Fruit fly (Drosophila melanogaster) whole organism, adult: ENCODE data around the gene X11Lbeta.
"Not testable (repeated sequence)": the region's sequence is repeated elsewhere in the genome, so short reads cannot be mapped to it uniquely, and the experiment has no call there.

ENCODE experiments used
- CG11617 ChIP-seq: fragments of 200-800 bp; sonication (Bioruptor generic); optimal IDR thresholded peaks from 2 replicates; lab custom pipeline; 2017; ENCODE audit warnings: mild to moderate bottlenecking, missing biosample characterization, missing genetic modification reagents, missing genetic modification characterization
- CG12768 ChIP-seq: fragments of 200-800 bp; sonication (Bioruptor generic); optimal IDR thresholded peaks from 2 replicates; lab custom pipeline; 2017; ENCODE audit warnings: missing biosample characterization, missing genetic modification characterization, mild to moderate bottlenecking, moderate library complexity, missing genetic modification reagents
- CG14711 ChIP-seq: fragments of 200-800 bp; sonication (Bioruptor generic); optimal IDR thresholded peaks from 2 replicates; lab custom pipeline; 2018; ENCODE audit warnings: missing biosample characterization, mild to moderate bottlenecking, missing genetic modification characterization, moderate library complexity
- CG1620 ChIP-seq: fragments of 200-800 bp; sonication (Bioruptor generic); optimal IDR thresholded peaks from 2 replicates; lab custom pipeline; 2016; ENCODE audit warnings: missing biosample characterization, missing genetic modification characterization
- CG33017 ChIP-seq: fragments of 200-800 bp; sonication (Bioruptor generic); optimal IDR thresholded peaks from 2 replicates; lab custom pipeline; 2018; ENCODE audit warnings: missing biosample characterization, mild to moderate bottlenecking, missing genetic modification characterization, moderate library complexity
- CG5204 ChIP-seq: fragments of 200-800 bp; sonication (Bioruptor generic); optimal IDR thresholded peaks from 2 replicates; lab custom pipeline; 2016; ENCODE audit warnings: missing biosample characterization, missing genetic modification characterization
- CG7045 ChIP-seq: fragments of 200-800 bp; sonication (Bioruptor generic); optimal IDR thresholded peaks from 2 replicates; lab custom pipeline; 2017; ENCODE audit warnings: missing biosample characterization, mild to moderate bottlenecking, missing genetic modification characterization
- CG7101 ChIP-seq: fragments of 200-800 bp; sonication (Bioruptor generic); optimal IDR thresholded peaks from 2 replicates; lab custom pipeline; 2018; ENCODE audit warnings: missing biosample characterization, mild to moderate bottlenecking, missing genetic modification characterization, moderate library complexity
- Clk ChIP-seq: fragments of 200-800 bp; sonication (Bioruptor generic); optimal IDR thresholded peaks from 2 replicates; lab custom pipeline; 2017; ENCODE audit warnings: missing biosample characterization, missing genetic modification characterization
- Crg-1 ChIP-seq: fragments of 200-800 bp; sonication (Bioruptor generic); optimal IDR thresholded peaks from 2 replicates; lab custom pipeline; 2016; ENCODE audit warnings: missing biosample characterization, missing genetic modification characterization
- Hr96 ChIP-seq: fragments of 200-800 bp; sonication (Bioruptor generic); optimal IDR thresholded peaks from 2 replicates; lab custom pipeline; 2016; ENCODE audit warnings: missing biosample characterization, missing genetic modification characterization
- Mnt ChIP-seq: fragments of 200-800 bp; sonication (Bioruptor generic); optimal IDR thresholded peaks from 2 replicates; lab custom pipeline; 2016; ENCODE audit warnings: missing biosample characterization, mild to moderate bottlenecking, missing genetic modification characterization
- bab1 ChIP-seq: fragments of 200-800 bp; sonication (Bioruptor generic); optimal IDR thresholded peaks from 3 replicates; lab custom pipeline; 2019; ENCODE audit warnings: missing biosample characterization, mild to moderate bottlenecking, missing genetic modification characterization, moderate library complexity
- cic ChIP-seq: fragments of 200-800 bp; sonication (Bioruptor generic); optimal IDR thresholded peaks from 2 replicates; lab custom pipeline; 2017; ENCODE audit warnings: missing biosample characterization, mild to moderate bottlenecking, missing genetic modification characterization, moderate library complexity
- cnc ChIP-seq, 2 experiments: fragments of >200 bp; optimal IDR thresholded peaks; 2 replicates each; lab custom pipeline; 2017
- kay ChIP-seq: fragments of 200-800 bp; sonication (Bioruptor generic); peaks from one replicate; lab custom pipeline; 2016; ENCODE audit warnings: missing biosample characterization, missing genetic modification characterization, borderline replicate concordance
- ovo ChIP-seq: fragments of 200-800 bp; sonication (Bioruptor generic); optimal IDR thresholded peaks from 2 replicates; lab custom pipeline; 2016; ENCODE audit warnings: missing biosample characterization, missing genetic modification characterization
- pad ChIP-seq: fragments of 200-800 bp; sonication (Bioruptor generic); optimal IDR thresholded peaks from 3 replicates; lab custom pipeline; 2017; ENCODE audit warnings: missing biosample characterization, missing genetic modification characterization, mild to moderate bottlenecking, moderate library complexity, missing genetic modification reagents
- tj ChIP-seq: fragments of 200-800 bp; sonication (Bioruptor generic); optimal IDR thresholded peaks from 3 replicates; lab custom pipeline; 2017; ENCODE audit warnings: missing biosample characterization, mild to moderate bottlenecking, missing genetic modification characterization, moderate library complexity
- toe ChIP-seq: fragments of 200-800 bp; sonication (Bioruptor generic); optimal IDR thresholded peaks from 2 replicates; lab custom pipeline; 2016; ENCODE audit warnings: missing biosample characterization, missing genetic modification characterization

The X11Lbeta gene

DNA sequence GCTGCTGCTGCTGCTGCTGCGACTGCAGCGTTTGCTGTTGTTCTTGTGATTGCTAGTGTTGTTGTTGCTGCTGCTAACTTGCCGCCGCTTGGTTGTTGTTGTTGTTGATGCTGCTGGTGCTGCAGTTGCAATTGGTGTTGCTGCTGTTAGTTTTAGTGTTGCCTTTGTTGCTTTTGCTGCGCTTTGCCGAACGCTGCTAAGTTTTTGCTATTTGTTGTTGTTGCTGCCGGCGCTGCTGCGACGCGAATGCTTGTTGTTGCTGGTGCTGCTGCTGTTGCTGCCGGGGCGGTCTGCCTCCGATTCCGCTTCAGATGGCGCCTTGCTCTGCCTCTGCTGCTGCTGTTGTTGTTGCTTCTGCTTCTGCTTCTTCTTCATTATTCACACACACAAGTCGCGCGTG lies 9.0 kb upstream of the X11Lbeta start:
- TF ChIP-seq CG14711 (tag; lab: Kevin White, UChicago), result no peak
- TF ChIP-seq cic, result no peak
- no peak for TF ChIP-seq cnc (optimal IDR thresholded peaks at IDR 0.05; lab: Kevin White, UChicago)
- no peak for TF ChIP-seq CG12768 (GFP tag; lab: Kevin White, UChicago)
- no peak for TF ChIP-seq Crg-1 (GFP tag; lab: Kevin White, UChicago)
- no peak for TF ChIP-seq bab1 (GFP tag; lab: Kevin White, UChicago)
- TF ChIP-seq CG33017 (tag; lab: Kevin White, UChicago), result no peak
- no peak for TF ChIP-seq Clk (GFP tag; lab: Kevin White, UChicago)
- no peak for TF ChIP-seq CG5204 (GFP tag; lab: Kevin White, UChicago)
- TF ChIP-seq pad, result no peak
- no peak for TF ChIP-seq tj (GFP tag; lab: Kevin White, UChicago)
- no peak for TF ChIP-seq CG7045
- TF ChIP-seq kay (GFP tag; lab: Kevin White, UChicago), result no peak
- no peak for TF ChIP-seq Hr96 (GFP tag; lab: Kevin White, UChicago)
- TF ChIP-seq toe (GFP tag; lab: Kevin White, UChicago), result no peak
- TF ChIP-seq ovo (GFP tag; lab: Kevin White, UChicago), result no peak

DNA sequence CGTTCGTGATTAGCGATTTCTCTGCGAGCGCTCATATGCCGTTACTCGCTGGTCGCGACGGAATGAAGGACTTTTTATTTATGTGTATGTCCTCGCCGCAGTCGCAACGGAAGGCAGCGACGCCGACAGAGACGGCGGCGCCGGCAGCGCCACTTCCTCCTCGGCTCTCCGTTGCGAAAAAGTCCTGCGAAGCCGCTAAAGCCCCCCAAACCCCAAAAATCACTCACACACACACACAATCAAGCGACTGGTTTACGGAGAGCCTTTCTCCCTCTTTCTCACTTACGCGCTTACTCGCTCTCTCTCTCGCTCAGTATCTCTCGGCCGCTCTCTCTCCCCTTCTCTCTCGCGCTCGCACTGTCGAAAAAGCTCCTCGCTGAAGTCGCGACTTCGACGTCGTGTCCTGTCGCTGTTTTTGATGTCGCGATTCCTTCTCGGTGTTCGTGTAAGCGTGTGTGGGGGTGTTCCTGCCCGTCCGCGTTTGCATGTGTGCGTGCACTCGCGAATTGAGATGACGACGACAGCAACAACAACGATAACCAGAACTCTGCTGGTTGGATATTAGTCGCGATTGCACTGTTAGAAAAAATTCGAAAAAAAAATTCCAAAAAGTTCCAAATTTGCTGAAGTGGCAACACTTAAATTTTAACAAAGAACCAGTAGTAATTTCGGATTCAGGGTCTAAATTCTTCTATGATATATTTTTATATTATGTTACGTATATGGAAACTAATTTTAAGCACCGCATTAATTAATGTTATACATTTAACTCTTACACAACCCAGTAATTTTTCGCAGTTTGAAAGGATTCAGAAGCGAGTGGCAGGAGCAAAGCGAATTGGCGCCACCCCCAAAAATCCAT lies 7.2 kb upstream of the X11Lbeta start, which contains the start of gene CG43347:
CG43347 (minus strand) TSS at position 47 of the 862 bp plus-strand sequence.
- TF ChIP-seq bab1 (GFP tag; lab: Kevin White, UChicago) (no peak), CG7101 (peak; percentile 73), Hr96 (GFP tag; lab: Kevin White, UChicago) (peak; percentile 64), CG11617 (peak; percentile 57), Clk (GFP tag; lab: Kevin White, UChicago) (peak; percentile 63), cnc (optimal IDR thresholded peaks at IDR 0.05; lab: Kevin White, UChicago) (no peak), Mnt (GFP tag; lab: Kevin White, UChicago) (no peak), CG7045 (peak; percentile 63), toe (GFP tag; lab: Kevin White, UChicago) (peak; percentile 44), CG5204 (GFP tag; lab: Kevin White, UChicago) (peak; percentile 59), ovo (GFP tag; lab: Kevin White, UChicago) (no peak), cic (no peak), Crg-1 (GFP tag; lab: Kevin White, UChicago) (no peak), CG14711 (tag; lab: Kevin White, UChicago) (peak; percentile 41), tj (GFP tag; lab: Kevin White, UChicago) (peak; percentile 18), pad (peak; percentile 45), kay (GFP tag; lab: Kevin White, UChicago) (no peak), CG1620 (GFP tag; lab: Kevin White, UChicago) (no peak), CG33017 (tag; lab: Kevin White, UChicago) (peak; percentile 55), CG12768 (GFP tag; lab: Kevin White, UChicago) (peak; percentile 62)

DNA sequence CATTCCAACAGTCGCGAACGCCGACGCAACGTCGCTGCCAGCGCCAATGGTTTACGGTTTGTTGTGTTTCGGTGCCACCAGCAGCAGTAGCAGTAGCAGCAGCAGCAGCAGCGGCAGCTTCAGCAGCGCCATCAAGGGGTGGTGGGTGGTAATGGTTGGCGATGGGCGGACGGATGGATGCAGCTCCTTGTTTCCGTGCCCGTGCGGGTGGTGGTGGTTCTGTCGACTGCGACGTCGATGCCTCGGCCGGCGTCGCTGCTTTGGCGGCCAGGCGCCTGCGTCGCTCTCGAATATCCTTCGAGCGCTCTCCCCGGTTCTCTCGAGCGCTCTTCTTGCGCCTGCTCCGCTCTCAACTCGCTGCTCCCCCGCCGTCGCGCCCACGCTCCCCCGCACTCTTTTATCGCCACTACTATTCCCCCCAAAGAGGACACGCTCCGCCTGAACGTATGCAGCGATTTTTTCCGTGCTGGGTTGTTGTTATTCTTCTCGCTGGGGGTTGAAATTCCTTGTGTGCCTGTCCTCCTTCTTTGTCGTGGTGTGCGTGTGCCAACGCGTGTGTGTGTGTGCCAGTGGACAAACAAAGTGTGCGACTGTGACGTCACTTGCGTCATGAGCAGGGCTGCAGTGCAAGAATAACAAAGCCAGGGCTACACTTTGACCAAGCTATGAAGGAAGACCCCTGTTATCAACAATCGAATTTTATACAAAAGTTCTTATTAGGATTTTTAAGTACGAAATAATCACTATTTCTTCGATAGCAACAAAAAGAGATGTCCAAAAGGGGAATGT lies 6.1 kb upstream of the X11Lbeta start:
- TF ChIP-seq Mnt (GFP tag; lab: Kevin White, UChicago) (no peak), CG5204 (GFP tag; lab: Kevin White, UChicago) (no peak), CG11617 (no peak), CG14711 (tag; lab: Kevin White, UChicago) (no peak), kay (GFP tag; lab: Kevin White, UChicago) (no peak), tj (GFP tag; lab: Kevin White, UChicago) (no peak), Hr96 (GFP tag; lab: Kevin White, UChicago) (no peak), toe (GFP tag; lab: Kevin White, UChicago) (no peak), CG7101 (no peak), cic (no peak), pad (no peak), Crg-1 (GFP tag; lab: Kevin White, UChicago) (no peak)

DNA sequence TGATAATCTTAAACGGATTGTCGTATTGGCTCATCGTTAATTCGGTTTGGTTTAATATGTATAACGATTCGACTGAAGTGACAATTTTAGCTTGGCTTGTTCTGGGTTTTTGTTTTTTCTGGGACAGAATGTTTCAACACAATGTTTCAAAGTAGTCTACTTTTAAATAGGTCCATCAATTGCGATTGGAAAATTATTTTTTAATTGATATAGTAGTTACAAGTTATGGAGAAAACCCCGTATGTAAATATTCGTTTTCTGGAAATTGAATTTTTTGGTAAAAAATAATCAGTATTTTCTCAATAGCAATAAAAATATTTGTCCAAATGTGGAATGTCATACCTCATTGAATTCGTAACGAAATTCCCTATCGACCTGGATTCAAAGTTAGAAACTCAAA lies 4.4 kb upstream of the X11Lbeta start, which contains the start of gene Rab9Db:
Rab9Db (minus strand) TSS at position 101 of the 400 bp plus-strand sequence.
- TF ChIP-seq CG12768 (GFP tag; lab: Kevin White, UChicago); Mnt (GFP tag; lab: Kevin White, UChicago); cic: not testable (repeated sequence)

DNA sequence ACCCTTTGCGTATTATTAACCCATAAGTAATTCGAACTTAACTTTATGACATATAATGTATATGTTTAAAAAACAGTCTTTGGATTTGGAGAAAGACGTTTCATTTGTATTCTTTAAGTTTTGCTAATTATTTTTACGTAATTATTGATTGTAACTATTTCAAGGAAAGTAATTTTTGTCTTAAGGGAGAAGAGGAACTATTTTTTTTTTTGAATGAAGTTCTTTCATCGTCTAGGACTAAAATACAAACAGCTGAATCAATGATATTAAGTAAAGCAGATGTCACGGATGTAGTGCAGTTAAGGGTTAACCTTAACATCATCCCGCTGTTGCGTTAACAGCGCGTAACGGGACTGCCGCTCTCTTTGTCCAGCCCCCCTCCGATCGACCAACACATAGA lies 1.3 kb downstream of the X11Lbeta start:
- peak; percentile 63 for TF ChIP-seq Hr96 (GFP tag; lab: Kevin White, UChicago)
- TF ChIP-seq cnc (optimal IDR thresholded peaks at IDR 0.05; lab: Kevin White, UChicago), result no peak
- TF ChIP-seq ovo (GFP tag; lab: Kevin White, UChicago), result no peak
- TF ChIP-seq Mnt (GFP tag; lab: Kevin White, UChicago), result no peak
- peak; percentile 12 for TF ChIP-seq CG11617
- no peak for TF ChIP-seq cic
- no peak for TF ChIP-seq CG12768 (GFP tag; lab: Kevin White, UChicago)
- TF ChIP-seq CG7045, result peak; percentile 36
- TF ChIP-seq bab1 (GFP tag; lab: Kevin White, UChicago), result no peak
- TF ChIP-seq CG7101, result peak; percentile 43
- TF ChIP-seq CG14711 (tag; lab: Kevin White, UChicago), result peak; percentile 35
- TF ChIP-seq kay (GFP tag; lab: Kevin White, UChicago), result no peak
- TF ChIP-seq pad, result peak; percentile 36
- TF ChIP-seq tj (GFP tag; lab: Kevin White, UChicago), result no peak
- TF ChIP-seq Crg-1 (GFP tag; lab: Kevin White, UChicago), result no peak
- TF ChIP-seq CG1620 (GFP tag; lab: Kevin White, UChicago), result no peak
- no peak for TF ChIP-seq toe (GFP tag; lab: Kevin White, UChicago)
- TF ChIP-seq Clk (GFP tag; lab: Kevin White, UChicago), result no peak
- peak; percentile 9 for TF ChIP-seq CG33017 (tag; lab: Kevin White, UChicago)
- peak; percentile 46 for TF ChIP-seq CG5204 (GFP tag; lab: Kevin White, UChicago)
